Worm (Caenorhabditis elegans) whole organism, L4/young adult: ENCODE data around the gene attf-3.
"Not testable (repeated sequence)": the region's sequence is repeated elsewhere in the genome, so short reads cannot be mapped to it uniquely, and the experiment has no call there.

Source experiments
- W03F9.2 ChIP-seq: fragments of 150-350 bp; optimal IDR thresholded peaks from 2 replicates; lab custom pipeline; 2014; ENCODE audit warnings: missing biosample characterization, missing genetic modification characterization
- him-1 ChIP-seq: sonication (generic microtip); optimal IDR thresholded peaks from 2 replicates; lab custom pipeline; 2016; ENCODE audit warnings: missing genotype, missing genetic modification reagents, missing genetic modification characterization, missing compliant biosample characterization

- not testable (repeated sequence) for TF ChIP-seq W03F9.2, him-1 (tag; lab: Kevin White, UChicago)
Observed at ce11 chrIII:121983-122449, 35.8 kb upstream of the attf-3 start, which contains the start of gene C29F9.12.
